Worm (Caenorhabditis elegans) whole organism, L3 larva: ENCODE results near the gene gpa-2.

Experiments
- ZK546.5 ChIP-seq: sonication (generic microtip); optimal IDR thresholded peaks from 2 replicates; lab custom pipeline; 2017; ENCODE audit warnings: missing biosample characterization, missing genetic modification characterization
- aly-2 ChIP-seq: fragments of 150-350 bp; optimal IDR thresholded peaks from 2 replicates; lab custom pipeline; 2014; ENCODE audit warnings: missing biosample characterization, missing genetic modification characterization
- ama-1 ChIP-seq: fragments of 150-350 bp; optimal IDR thresholded peaks from 2 replicates; lab custom pipeline; 2018
- ceh-82 ChIP-seq: fragments of 150-350 bp; optimal IDR thresholded peaks from 2 replicates; lab custom pipeline; 2014; ENCODE audit warnings: missing biosample characterization, missing genetic modification characterization
- ceh-9 ChIP-seq: sonication (generic microtip); optimal IDR thresholded peaks from 2 replicates; lab custom pipeline; 2018; ENCODE audit warnings: missing biosample characterization, missing genetic modification characterization
- daf-12 ChIP-seq: fragments of 150-350 bp; optimal IDR thresholded peaks from 2 replicates; lab custom pipeline; 2014; ENCODE audit warnings: missing biosample characterization, missing genetic modification reagents, missing genetic modification characterization
- egl-27 ChIP-seq: sonication (generic microtip); optimal IDR thresholded peaks from 4 replicates; lab custom pipeline; 2017; ENCODE audit warnings: missing biosample characterization, missing genetic modification reagents, missing genetic modification characterization
- egl-5 ChIP-seq: fragments of 150-350 bp; optimal IDR thresholded peaks from 2 replicates; lab custom pipeline; 2017; ENCODE audit warnings: missing biosample characterization, missing genetic modification reagents, missing genetic modification characterization, inconsistent platforms
- elt-3 ChIP-seq, 3 experiments: fragments of 150-350 bp in 1 of 3; sonication (generic microtip) in 2 of 3; optimal IDR thresholded peaks; 2 replicates in 2 of 3; 4 replicates in 1 of 3; lab custom pipeline; 2014 to 2017; ENCODE audit warnings: missing biosample characterization in 3 of 3, missing genetic modification characterization in 3 of 3
- eor-1 ChIP-seq, 2 experiments: fragments of 150-350 bp; optimal IDR thresholded peaks; 2 replicates each; lab custom pipeline; 2014 to 2018; ENCODE audit warnings: missing biosample characterization in 2 of 2, missing genetic modification characterization in 2 of 2
- fkh-10 ChIP-seq: sonication (generic microtip); optimal IDR thresholded peaks from 2 replicates; lab custom pipeline; 2017; ENCODE audit warnings: missing biosample characterization, missing genetic modification reagents, missing genetic modification characterization
- fkh-2 ChIP-seq: fragments of 150-350 bp; optimal IDR thresholded peaks from 2 replicates; lab custom pipeline; 2014; ENCODE audit warnings: missing biosample characterization, missing genetic modification reagents, missing genetic modification characterization
- fos-1 ChIP-seq: fragments of 150-350 bp; optimal IDR thresholded peaks from 2 replicates; lab custom pipeline; 2014; ENCODE audit warnings: missing biosample characterization, missing genetic modification characterization
- hmg-11 ChIP-seq: sonication (generic microtip); optimal IDR thresholded peaks from 2 replicates; lab custom pipeline; 2016; ENCODE audit warnings: missing genetic modification characterization, missing compliant biosample characterization
- jun-1 ChIP-seq: fragments of 150-350 bp; optimal IDR thresholded peaks from 2 replicates; lab custom pipeline; 2014; ENCODE audit warnings: missing biosample characterization, missing genetic modification reagents, missing genetic modification characterization
- lin-15B ChIP-seq: fragments of 150-350 bp; optimal IDR thresholded peaks from 2 replicates; lab custom pipeline; 2014; ENCODE audit warnings: missing biosample characterization, missing genetic modification characterization
- lin-39 ChIP-seq: fragments of 150-350 bp; optimal IDR thresholded peaks from 2 replicates; lab custom pipeline; 2018; ENCODE audit warnings: missing biosample characterization, missing genetic modification reagents, missing genetic modification characterization
- lsy-12 ChIP-seq: sonication (generic microtip); optimal IDR thresholded peaks from 2 replicates; lab custom pipeline; 2016; ENCODE audit warnings: mild to moderate bottlenecking, missing genetic modification characterization, missing compliant biosample characterization
- mdl-1 ChIP-seq: fragments of 150-350 bp; optimal IDR thresholded peaks from 2 replicates; lab custom pipeline; 2014; ENCODE audit warnings: missing biosample characterization, missing genetic modification characterization
- mml-1 ChIP-seq: fragments of 150-350 bp; sonication (generic microtip); optimal IDR thresholded peaks from 3 replicates; lab custom pipeline; 2014; ENCODE audit warnings: missing biosample characterization, missing genetic modification characterization
- nhr-11 ChIP-seq: fragments of 150-350 bp; optimal IDR thresholded peaks from 2 replicates; lab custom pipeline; 2014; ENCODE audit warnings: missing biosample characterization, missing genetic modification characterization
- nhr-23 ChIP-seq: fragments of 150-350 bp; optimal IDR thresholded peaks from 2 replicates; lab custom pipeline; 2014; ENCODE audit warnings: missing biosample characterization, missing genetic modification reagents, missing genetic modification characterization
- nhr-237 ChIP-seq: fragments of 150-350 bp; optimal IDR thresholded peaks from 2 replicates; lab custom pipeline; 2014; ENCODE audit warnings: missing biosample characterization, missing genetic modification characterization
- nhr-25 ChIP-seq: sonication (generic microtip); optimal IDR thresholded peaks from 2 replicates; lab custom pipeline; 2017; ENCODE audit warnings: missing biosample characterization, missing genetic modification characterization
- nhr-43 ChIP-seq: sonication (generic microtip); optimal IDR thresholded peaks from 2 replicates; lab custom pipeline; 2016; ENCODE audit warnings: mild to moderate bottlenecking, missing genetic modification characterization, missing compliant biosample characterization; ENCODE audit not compliant: poor library complexity, severe bottlenecking
- nhr-76 ChIP-seq: fragments of 150-350 bp; sonication (generic microtip); optimal IDR thresholded peaks from 5 replicates; lab custom pipeline; 2014; ENCODE audit warnings: missing biosample characterization, missing genetic modification characterization
- nhr-77 ChIP-seq: fragments of 150-350 bp; optimal IDR thresholded peaks from 2 replicates; lab custom pipeline; 2014; ENCODE audit warnings: missing biosample characterization, missing genetic modification characterization
- pqm-1 ChIP-seq: fragments of 150-350 bp; optimal IDR thresholded peaks from 2 replicates; lab custom pipeline; 2017; ENCODE audit warnings: missing biosample characterization, missing genetic modification characterization, inconsistent platforms
- skn-1 ChIP-seq: fragments of 150-350 bp; optimal IDR thresholded peaks from 2 replicates; lab custom pipeline; 2014; ENCODE audit warnings: missing biosample characterization, missing genetic modification characterization
- snpc-4 ChIP-seq: fragments of 150-350 bp; optimal IDR thresholded peaks from 2 replicates; lab custom pipeline; 2014; ENCODE audit warnings: missing biosample characterization, missing genetic modification characterization
- unc-39 ChIP-seq: sonication (generic microtip); optimal IDR thresholded peaks from 4 replicates; lab custom pipeline; 2017; ENCODE audit warnings: missing biosample characterization, missing genetic modification characterization
- unc-62 ChIP-seq: fragments of 150-350 bp; sonication (generic microtip); optimal IDR thresholded peaks from 4 replicates; lab custom pipeline; 2014; ENCODE audit warnings: missing biosample characterization, missing genetic modification reagents, missing genetic modification characterization
- zag-1 ChIP-seq: fragments of 150-350 bp; optimal IDR thresholded peaks from 2 replicates; lab custom pipeline; 2014; ENCODE audit warnings: missing biosample characterization, missing genetic modification characterization
- ztf-11 ChIP-seq: fragments of 150-350 bp; optimal IDR thresholded peaks from 2 replicates; lab custom pipeline; 2014; ENCODE audit warnings: missing biosample characterization, missing genetic modification characterization
- ztf-4 ChIP-seq: fragments of 150-350 bp; optimal IDR thresholded peaks from 2 replicates; lab custom pipeline; 2014; ENCODE audit warnings: missing biosample characterization, missing genetic modification characterization

Gene gpa-2

ce11 chrV:8387056-8387455, 16.3 kb downstream of the gpa-2 start, which contains the start of gene gcy-7:
gcy-7 (plus strand) TSS chrV:8387356.
- TF ChIP-seq daf-12 (tag; lab: Kevin White, UChicago) (no peak), unc-39 (tag; lab: Kevin White, UChicago) (no peak), egl-5 (tag; lab: Kevin White, UChicago) (no peak), hmg-11 (tag; lab: Kevin White, UChicago) (no peak), mdl-1 (tag; lab: Kevin White, UChicago) (no peak), nhr-76 (tag; lab: Kevin White, UChicago) (no peak), ama-1 (lab: Kevin White, UChicago) (no peak), lin-15B (tag; lab: Kevin White, UChicago) (no peak), fkh-2 (tag; lab: Kevin White, UChicago) (no peak), jun-1 (tag; lab: Kevin White, UChicago) (no peak), ztf-4 (no peak), fos-1 (tag; lab: Kevin White, UChicago) (no peak)

ce11 chrV:8389307-8389706, 18.5 kb downstream of the gpa-2 start:
- TF ChIP-seq nhr-23 (tag; lab: Kevin White, UChicago) (no peak), egl-27 (tag; lab: Kevin White, UChicago) (no peak), pqm-1 (tag; lab: Kevin White, UChicago) (no peak), elt-3 (tag; optimal IDR thresholded peaks at IDR 0.05; lab: Kevin White, UChicago) (no peak), lsy-12 (tag; lab: Kevin White, UChicago) (no peak), mdl-1 (tag; lab: Kevin White, UChicago) (no peak), skn-1 (tag; lab: Kevin White, UChicago) (no peak), mml-1 (tag; lab: Kevin White, UChicago) (no peak), egl-5 (tag; lab: Kevin White, UChicago) (no peak), ceh-9 (tag; lab: Kevin White, UChicago) (no peak), nhr-77 (tag; lab: Kevin White, UChicago) (no peak), ceh-82 (no peak), daf-12 (tag; lab: Kevin White, UChicago) (no peak), fkh-2 (tag; lab: Kevin White, UChicago) (no peak), snpc-4 (tag; lab: Kevin White, UChicago) (no peak), aly-2 (no peak), ZK546.5 (no peak), nhr-25 (tag; lab: Kevin White, UChicago) (no peak)

DNA sequence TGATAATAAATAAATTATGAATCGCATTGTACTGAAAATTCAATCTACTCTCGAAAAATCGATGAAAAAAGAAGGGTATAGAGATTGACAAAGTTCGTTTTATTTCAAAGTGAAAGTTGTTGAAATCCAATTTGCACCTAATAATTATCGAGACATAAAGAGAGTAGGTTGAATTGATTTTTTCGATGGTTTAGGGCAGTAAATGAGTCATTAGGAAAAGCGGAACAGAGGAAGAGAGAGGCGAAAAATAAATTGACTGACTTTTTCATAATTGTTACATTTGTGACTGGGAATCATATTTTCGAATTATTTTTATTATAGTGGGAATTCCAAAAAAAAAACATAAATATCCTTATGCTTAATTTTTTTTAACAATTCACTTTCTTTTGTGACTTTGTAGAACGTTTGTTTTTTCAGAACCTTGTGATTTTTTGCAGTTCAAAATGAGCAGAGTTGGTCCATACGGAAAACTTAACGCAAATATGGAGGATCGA, 23.6 kb downstream of the gpa-2 start, which contains the start of the genes pho-6 and F52E1.3:
Gene pho-6, minus strand, starts transcription at position 101 of the 494 bp plus-strand sequence.
Gene F52E1.3, plus strand, starts transcription at position 444 of the 494 bp plus-strand sequence.
- TF ChIP-seq egl-5 (tag; lab: Kevin White, UChicago), result no peak
- no peak for TF ChIP-seq lin-15B (tag; lab: Kevin White, UChicago)
- no peak for TF ChIP-seq nhr-43 (tag; lab: Kevin White, UChicago)
- no peak for TF ChIP-seq lin-39 (tag; lab: Kevin White, UChicago)
- no peak for TF ChIP-seq lsy-12 (tag; lab: Kevin White, UChicago)
- no peak for TF ChIP-seq nhr-76 (tag; lab: Kevin White, UChicago)
- TF ChIP-seq nhr-237, result no peak
- no peak for TF ChIP-seq ceh-9 (tag; lab: Kevin White, UChicago)
- no peak for TF ChIP-seq eor-1 (tag; optimal IDR thresholded peaks at IDR 0.05; lab: Kevin White, UChicago)
- TF ChIP-seq nhr-23 (tag; lab: Kevin White, UChicago), result no peak
- no peak for TF ChIP-seq pqm-1 (tag; lab: Kevin White, UChicago)
- TF ChIP-seq elt-3 (tag; optimal IDR thresholded peaks at IDR 0.05; lab: Kevin White, UChicago), result no peak
- no peak for TF ChIP-seq daf-12 (tag; lab: Kevin White, UChicago)
- TF ChIP-seq fkh-10, result no peak
- TF ChIP-seq unc-62 (GFP tag; lab: Kevin White, UChicago), result no peak
- no peak for TF ChIP-seq egl-27 (tag; lab: Kevin White, UChicago)
- TF ChIP-seq, all 47 proteins: peak for 0

ce11 chrV:8400808-8401207, 30.0 kb downstream of the gpa-2 start:
- no peak for TF ChIP-seq nhr-43 (tag; lab: Kevin White, UChicago)
- TF ChIP-seq ceh-9 (tag; lab: Kevin White, UChicago), result no peak
- TF ChIP-seq elt-3 (tag; optimal IDR thresholded peaks at IDR 0.05; lab: Kevin White, UChicago), result no peak
- no peak for TF ChIP-seq ZK546.5
- TF ChIP-seq ztf-11, result no peak
- TF ChIP-seq hmg-11 (tag; lab: Kevin White, UChicago), result no peak
- no peak for TF ChIP-seq zag-1 (tag; lab: Kevin White, UChicago)
- TF ChIP-seq nhr-25 (tag; lab: Kevin White, UChicago), result no peak
- TF ChIP-seq ztf-4, result no peak
- no peak for TF ChIP-seq nhr-11 (tag; lab: Kevin White, UChicago)
- no peak for TF ChIP-seq lsy-12 (tag; lab: Kevin White, UChicago)
- no peak for TF ChIP-seq lin-39 (tag; lab: Kevin White, UChicago)
